Fruit fly (Drosophila melanogaster): ENCODE results near the gene dco.

Gene dco

DNA sequence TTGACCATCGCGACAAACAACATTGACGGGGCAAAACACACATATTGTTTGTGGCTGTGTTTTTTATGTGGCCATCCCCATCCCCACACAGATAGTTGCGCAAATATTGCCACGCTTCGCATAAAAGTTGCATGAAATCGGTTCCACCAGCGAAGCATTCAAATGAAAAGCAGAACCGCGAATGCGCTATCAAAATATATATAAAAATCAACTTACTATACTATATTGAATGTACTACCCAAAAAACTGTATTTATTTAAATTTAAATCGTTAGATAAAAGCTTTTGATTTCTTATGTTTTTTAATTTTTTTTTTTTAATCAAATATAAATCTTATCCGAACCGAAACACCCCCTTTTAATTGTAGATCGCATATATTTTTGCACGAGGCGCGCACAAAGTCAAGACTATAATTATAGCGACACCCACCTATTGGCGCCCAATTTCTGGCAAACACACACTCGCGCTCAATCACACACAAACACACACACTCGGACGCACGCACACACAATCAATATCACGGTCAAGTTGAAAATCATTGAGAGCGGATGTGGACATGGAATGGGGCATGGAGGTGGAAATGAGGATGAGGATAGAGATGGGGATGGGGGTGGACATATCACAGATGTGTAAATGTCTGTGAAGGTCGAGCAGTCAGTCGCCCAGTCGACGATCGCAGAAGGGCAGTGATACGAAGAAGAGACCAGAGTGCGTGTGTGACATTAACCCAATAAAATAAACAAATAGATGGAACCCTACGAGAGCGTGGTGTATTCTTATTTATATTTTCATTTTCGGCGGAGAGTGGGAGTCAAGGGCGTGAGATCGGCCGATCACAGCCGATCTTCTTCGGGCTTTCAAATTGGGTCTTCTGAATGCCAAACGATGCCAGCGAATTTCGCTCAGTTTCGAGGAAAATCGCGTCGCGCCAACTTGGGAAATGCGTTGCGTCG is 22.3 kb downstream of the dco start, which contains the start of gene CanA1 (continued):
- no peak for TF ChIP-seq Asciz (GFP tag; optimal IDR thresholded peaks at IDR 0.05)
- TF ChIP-seq bcd (GFP tag; optimal IDR thresholded peaks at IDR 0.05): no peak
- no peak for TF ChIP-seq CG15479 (GFP tag; optimal IDR thresholded peaks at IDR 0.05)
- no peak for TF ChIP-seq mirr (GFP tag; optimal IDR thresholded peaks at IDR 0.05)
- no peak for TF ChIP-seq psq (GFP tag; optimal IDR thresholded peaks at IDR 0.05)
- peak; percentile 39; the same call in 1 of the 2 replicates for TF ChIP-seq CG3847 (GFP tag; IDR thresholded peaks at IDR 0.05)
- TF ChIP-seq bowl (GFP tag; IDR thresholded peaks at IDR 0.05): no peak
- no peak for TF ChIP-seq twi (tag; optimal IDR thresholded peaks at IDR 0.05)
- peak in 1 of 2 experiments; percentile 4 for TF ChIP-seq Trl (optimal IDR thresholded peaks at IDR 0.05)
- no peak for TF ChIP-seq Trl (GFP tag; optimal IDR thresholded peaks at IDR 0.05)
- TF ChIP-seq sim (GFP tag; IDR thresholded peaks at IDR 0.05): no peak
- no peak for TF ChIP-seq org-1 (GFP tag; optimal IDR thresholded peaks at IDR 0.05)
- TF ChIP-seq nerfin-1 (tag; optimal IDR thresholded peaks at IDR 0.05): no peak
- no peak for TF ChIP-seq ash1 (GFP tag; optimal IDR thresholded peaks at IDR 0.05)
- peak; percentile 13; the same call in 1 of the 2 replicates for TF ChIP-seq aop (GFP tag; IDR thresholded peaks at IDR 0.05)
- TF ChIP-seq CG11723 (GFP tag; optimal IDR thresholded peaks at IDR 0.05): no peak
- peak; percentile 59; the same call in 1 of the 2 replicates for TF ChIP-seq CG32532 (GFP tag; IDR thresholded peaks at IDR 0.05)
- no peak for TF ChIP-seq CG16813 (GFP tag; IDR thresholded peaks at IDR 0.05; ENCODE audit: partially characterized antibody)
- TF ChIP-seq CG7839 (tag; optimal IDR thresholded peaks at IDR 0.05): peak; percentile 26
- TF ChIP-seq CG8478 (optimal IDR thresholded peaks at IDR 0.05): no peak
- TF ChIP-seq MTF-1 (GFP tag; optimal IDR thresholded peaks at IDR 0.05; ENCODE audit: borderline replicate concordance): no peak
- TF ChIP-seq CG12155 (GFP tag; optimal IDR thresholded peaks at IDR 0.05): no peak
- 0 out of 4 replicates have a peak, but pooled peaks have one; percentile 53 for TF ChIP-seq chinmo (GFP tag; IDR thresholded peaks at IDR 0.05; ENCODE audit: partially characterized antibody)
- no peak for TF ChIP-seq CG9727 (GFP tag; optimal IDR thresholded peaks at IDR 0.05)
- no peak for TF ChIP-seq CG42726 (GFP tag; IDR thresholded peaks at IDR 0.05; ENCODE audit: partially characterized antibody)
- no peak for TF ChIP-seq Gsc (GFP tag; IDR thresholded peaks at IDR 0.05)
- TF ChIP-seq Atf3 (GFP tag; optimal IDR thresholded peaks at IDR 0.05): no peak
- no peak for TF ChIP-seq toy (GFP tag; IDR thresholded peaks at IDR 0.05)
- TF ChIP-seq CG1603 (tag; optimal IDR thresholded peaks at IDR 0.05): no peak
- TF ChIP-seq CoRest (tag; optimal IDR thresholded peaks at IDR 0.05): peak; percentile 16
- TF ChIP-seq z (GFP tag; IDR thresholded peaks at IDR 0.05): no peak
- no peak for TF ChIP-seq CG32767 (GFP tag; IDR thresholded peaks at IDR 0.05)
- TF ChIP-seq CG10543 (GFP tag; optimal IDR thresholded peaks at IDR 0.05): peak; percentile 52
- no peak for TF ChIP-seq CG4404 (GFP tag; IDR thresholded peaks at IDR 0.05)
- no peak for TF ChIP-seq E2f2 (GFP tag; IDR thresholded peaks at IDR 0.05)
- TF ChIP-seq Oaz (GFP tag; IDR thresholded peaks at IDR 0.05): no peak
- no peak for TF ChIP-seq CG43689 (GFP tag; IDR thresholded peaks at IDR 0.05)
- TF ChIP-seq dysf (GFP tag; IDR thresholded peaks at IDR 0.05): peak; percentile 62; the same call in 2 of the 3 replicates
- peak; percentile 95 for TF ChIP-seq ftz-f1 (GFP tag; optimal IDR thresholded peaks at IDR 0.05)
- peak; percentile 22 for TF ChIP-seq gem (tag; optimal IDR thresholded peaks at IDR 0.05)
- no peak for TF ChIP-seq Ssrp (tag; optimal IDR thresholded peaks at IDR 0.05)
- 0 out of 2 replicates have a peak, but pooled peaks have one; percentile 14 for TF ChIP-seq Atf6 (GFP tag; IDR thresholded peaks at IDR 0.05)
- TF ChIP-seq caup (GFP tag; optimal IDR thresholded peaks at IDR 0.05; ENCODE audit: severe bottlenecking): no peak
- no peak for TF ChIP-seq CG33557 (GFP tag; optimal IDR thresholded peaks at IDR 0.05)
- no peak for TF ChIP-seq disco-r (GFP tag; optimal IDR thresholded peaks at IDR 0.05)
- no peak for TF ChIP-seq ab (GFP tag; optimal IDR thresholded peaks at IDR 0.05)
- TF ChIP-seq tin (GFP tag; optimal IDR thresholded peaks at IDR 0.05): no peak
- TF ChIP-seq row (GFP tag; IDR thresholded peaks at IDR 0.05): no peak; the same call in 2 of the 3 replicates
- 0 out of 2 replicates have a peak, but pooled peaks have one; percentile 23 for TF ChIP-seq Ptx1 (GFP tag; IDR thresholded peaks at IDR 0.05)
